Fruit fly (Drosophila melanogaster) whole organism, embryonic: ENCODE data around the gene CG10086.
A peak's percentile ranks its signal among the peaks of the same experiment; 100 is the strongest.

ENCODE experiments used
- Antp ChIP-seq: fragments of 200-800 bp; sonication (Bioruptor generic); optimal IDR thresholded peaks from 3 replicates; lab custom pipeline; 2016; ENCODE audit warnings: missing biosample characterization, missing genetic modification characterization
- CG12155 ChIP-seq: fragments of 200-800 bp; sonication (Bioruptor generic); optimal IDR thresholded peaks from 3 replicates; lab custom pipeline; 2016; ENCODE audit warnings: missing biosample characterization, missing genetic modification characterization
- CG12391 ChIP-seq: fragments of 200-800 bp; sonication (Bioruptor generic); optimal IDR thresholded peaks from 3 replicates; lab custom pipeline; 2018; ENCODE audit warnings: missing biosample characterization, mild to moderate bottlenecking, missing genetic modification characterization, moderate library complexity
- CG13424 ChIP-seq: fragments of 200-800 bp; sonication (Bioruptor generic); optimal IDR thresholded peaks from 2 replicates; lab custom pipeline; 2019; ENCODE audit warnings: missing biosample characterization, mild to moderate bottlenecking, missing genetic modification characterization, moderate library complexity
- CG14965 ChIP-seq: fragments of 200-800 bp; sonication (Bioruptor generic); optimal IDR thresholded peaks from 2 replicates; lab custom pipeline; 2016; ENCODE audit warnings: missing biosample characterization, missing genetic modification characterization, borderline replicate concordance
- CG17385 ChIP-seq: fragments of 200-800 bp; sonication (Bioruptor generic); optimal IDR thresholded peaks from 3 replicates; lab custom pipeline; 2018; ENCODE audit warnings: missing biosample characterization, mild to moderate bottlenecking, missing genetic modification characterization
- CG18262 ChIP-seq: fragments of 200-800 bp; optimal IDR thresholded peaks from 3 replicates; lab custom pipeline; 2019; ENCODE audit warnings: missing biosample characterization, mild to moderate bottlenecking, missing genetic modification characterization, moderate library complexity
- CG34422 ChIP-seq: fragments of 200-800 bp; sonication (Bioruptor generic); IDR thresholded peaks from 3 replicates; pipeline ENCODE4 v1.3.6; 2022; ENCODE audit warnings: missing biosample characterization, missing genetic modification characterization
- CG4424 ChIP-seq: fragments of 200-800 bp; sonication (Bioruptor generic); optimal IDR thresholded peaks from 3 replicates; lab custom pipeline; 2016; ENCODE audit warnings: missing biosample characterization, missing genetic modification characterization
- CG4730 ChIP-seq: fragments of 200-800 bp; sonication (Bioruptor generic); IDR thresholded peaks from 2 replicates; pipeline ENCODE4 v1.3.6; 2022; ENCODE audit warnings: missing biosample characterization, missing genetic modification characterization
- CG5245 ChIP-seq: fragments of 200-800 bp; sonication (Bioruptor generic); optimal IDR thresholded peaks from 3 replicates; lab custom pipeline; 2016; ENCODE audit warnings: missing biosample characterization, missing genetic modification characterization
- CG6683 ChIP-seq: fragments of 200-800 bp; sonication (Bioruptor generic); optimal IDR thresholded peaks from 2 replicates; lab custom pipeline; 2017; ENCODE audit warnings: missing biosample characterization, mild to moderate bottlenecking, missing genetic modification characterization, missing genetic modification reagents
- CG6854 ChIP-seq: fragments of 200-800 bp; sonication (Bioruptor generic); optimal IDR thresholded peaks from 3 replicates; lab custom pipeline; 2017; ENCODE audit warnings: missing biosample characterization, mild to moderate bottlenecking, missing genetic modification characterization
- CG7372 ChIP-seq: fragments of 200-800 bp; sonication (Bioruptor generic); IDR thresholded peaks from 2 replicates; pipeline ENCODE4 v1.3.6; 2022; ENCODE audit warnings: missing biosample characterization, missing genetic modification characterization
- CG7928 ChIP-seq: fragments of 200-800 bp; sonication (Bioruptor generic); optimal IDR thresholded peaks from 2 replicates; lab custom pipeline; 2017; ENCODE audit warnings: missing biosample characterization, mild to moderate bottlenecking, missing genetic modification characterization
- CG8290 ChIP-seq, 3 experiments: fragments of 200-800 bp; sonication (Bioruptor generic); optimal IDR thresholded peaks; 2 replicates each; lab custom pipeline; 2016 to 2019; ENCODE audit warnings: missing biosample characterization in 3 of 3, missing genetic modification characterization in 3 of 3, mild to moderate bottlenecking in 2 of 3, moderate library complexity in 1 of 3
- CG8388 ChIP-seq: fragments of 200-800 bp; sonication (Bioruptor generic); optimal IDR thresholded peaks from 2 replicates; lab custom pipeline; 2019; ENCODE audit warnings: missing biosample characterization, mild to moderate bottlenecking, missing genetic modification characterization, moderate library complexity
- CG9876 ChIP-seq: fragments of 200-800 bp; sonication (Bioruptor generic); optimal IDR thresholded peaks from 2 replicates; lab custom pipeline; 2016; ENCODE audit warnings: missing biosample characterization, missing genetic modification characterization
- Deaf1 ChIP-seq: fragments of 200-800 bp; optimal IDR thresholded peaks from 3 replicates; lab custom pipeline; 2019; ENCODE audit warnings: missing biosample characterization, mild to moderate bottlenecking, missing genetic modification characterization, moderate library complexity
- HmgD ChIP-seq: fragments of 200-800 bp; sonication (Bioruptor generic); optimal IDR thresholded peaks from 3 replicates; lab custom pipeline; 2016; ENCODE audit warnings: missing biosample characterization, missing genetic modification characterization
- Med ChIP-seq: fragments of 200-800 bp; sonication (Bioruptor generic); peaks from one replicate; lab custom pipeline; 2016; ENCODE audit warnings: missing biosample characterization, missing genetic modification characterization, mild to moderate bottlenecking, inconsistent platforms, moderate library complexity
- NFAT ChIP-seq: fragments of 200-800 bp; sonication (Bioruptor generic); IDR thresholded peaks from 2 replicates; pipeline ENCODE4 v1.3.6; 2022; ENCODE audit warnings: missing biosample characterization, missing genetic modification characterization
- Neu2 ChIP-seq: fragments of 200-800 bp; sonication (Bioruptor generic); optimal IDR thresholded peaks from 3 replicates; lab custom pipeline; 2016; ENCODE audit warnings: missing biosample characterization, missing genetic modification characterization, borderline replicate concordance
- Ptx1 ChIP-seq: fragments of 200-800 bp; sonication (Bioruptor generic); IDR thresholded peaks from 2 replicates; pipeline ENCODE4 v1.3.6; 2022; ENCODE audit warnings: missing biosample characterization, missing genetic modification characterization
- Sry-β ChIP-seq: fragments of 200-800 bp; sonication (Bioruptor generic); optimal IDR thresholded peaks from 2 replicates; lab custom pipeline; 2018; ENCODE audit warnings: missing biosample characterization, mild to moderate bottlenecking, missing genetic modification characterization, moderate library complexity
- TFAM ChIP-seq: fragments of 200-800 bp; sonication (Bioruptor generic); optimal IDR thresholded peaks from 2 replicates; lab custom pipeline; 2017; ENCODE audit warnings: missing biosample characterization, missing genetic modification characterization, inconsistent platforms
- Trl ChIP-seq, 3 experiments: fragments of >200 bp in 2 of 3; fragments of 200-800 bp in 1 of 3; sonication (Bioruptor generic) in 1 of 3; optimal IDR thresholded peaks; 2 replicates in 1 of 3; 3 replicates in 2 of 3; lab custom pipeline; 2016 to 2017; ENCODE audit warnings: missing biosample characterization in 1 of 3, missing genetic modification characterization in 1 of 3
- aop ChIP-seq: fragments of 200-800 bp; sonication (Bioruptor generic); IDR thresholded peaks from 2 replicates; pipeline ENCODE4 v1.3.6; 2022; ENCODE audit warnings: missing biosample characterization, missing genetic modification characterization
- cato ChIP-seq: fragments of 200-800 bp; sonication (Bioruptor generic); optimal IDR thresholded peaks from 2 replicates; lab custom pipeline; 2016; ENCODE audit warnings: missing biosample characterization, missing genetic modification characterization, borderline replicate concordance
- chinmo ChIP-seq: fragments of 200-800 bp; sonication (Bioruptor generic); IDR thresholded peaks from 4 replicates; pipeline ENCODE4 v1.3.6; 2022; ENCODE audit warnings: missing biosample characterization, missing genetic modification characterization; ENCODE audit not compliant: partially characterized antibody
- corto ChIP-seq: fragments of 200-800 bp; sonication (Bioruptor generic); optimal IDR thresholded peaks from 2 replicates; lab custom pipeline; 2016; ENCODE audit warnings: missing biosample characterization, mild to moderate bottlenecking, missing genetic modification characterization, moderate library complexity
- crp ChIP-seq, 2 experiments: fragments of 200-800 bp; sonication (Bioruptor generic); optimal IDR thresholded peaks; 2 replicates in 1 of 2; 3 replicates in 1 of 2; lab custom pipeline; 2017; ENCODE audit warnings: missing biosample characterization in 2 of 2, missing genetic modification characterization in 2 of 2, mild to moderate bottlenecking in 1 of 2, moderate library complexity in 1 of 2
- eve ChIP-seq, 2 experiments: fragments of >200 bp; optimal IDR thresholded peaks; 2 replicates each; lab custom pipeline; 2017; ENCODE audit warnings: missing biosample characterization in 2 of 2, missing genetic modification characterization in 2 of 2
- ftz-f1 ChIP-seq: fragments of 200-800 bp; sonication (Bioruptor generic); optimal IDR thresholded peaks from 2 replicates; lab custom pipeline; 2016; ENCODE audit warnings: missing biosample characterization, missing genetic modification characterization
- grn ChIP-seq: fragments of 200-800 bp; sonication (Bioruptor generic); optimal IDR thresholded peaks from 3 replicates; lab custom pipeline; 2017; ENCODE audit warnings: missing biosample characterization, missing genetic modification characterization
- h ChIP-seq: fragments of >200 bp; optimal IDR thresholded peaks from 2 replicates; lab custom pipeline; 2017
- lab ChIP-seq: fragments of 200-800 bp; sonication (Bioruptor generic); optimal IDR thresholded peaks from 3 replicates; lab custom pipeline; 2017; ENCODE audit warnings: missing biosample characterization, missing genetic modification characterization, mild to moderate bottlenecking, moderate library complexity, missing genetic modification reagents
- mirr ChIP-seq: fragments of 200-800 bp; sonication (Bioruptor generic); optimal IDR thresholded peaks from 3 replicates; lab custom pipeline; 2018; ENCODE audit warnings: missing biosample characterization, mild to moderate bottlenecking, missing genetic modification characterization
- org-1 ChIP-seq: fragments of 200-800 bp; sonication (Bioruptor generic); optimal IDR thresholded peaks from 2 replicates; lab custom pipeline; 2017; ENCODE audit warnings: missing biosample characterization, missing genetic modification characterization
- prd ChIP-seq, 3 experiments: fragments of >200 bp in 2 of 3; fragments of 200-800 bp in 1 of 3; sonication (Bioruptor generic) in 1 of 3; optimal IDR thresholded peaks in 2 of 3; IDR thresholded peaks in 1 of 3; 2 replicates in 2 of 3; 3 replicates in 1 of 3; pipeline versions ENCODE4 v1.3.6 to Lab custom; 2017 to 2022; ENCODE audit warnings: missing biosample characterization in 1 of 3, missing genetic modification characterization in 1 of 3
- psq ChIP-seq: fragments of 200-800 bp; sonication (Bioruptor generic); optimal IDR thresholded peaks from 2 replicates; lab custom pipeline; 2017; ENCODE audit warnings: missing biosample characterization, missing genetic modification characterization
- salm ChIP-seq: fragments of 200-800 bp; sonication (Bioruptor generic); optimal IDR thresholded peaks from 2 replicates; lab custom pipeline; 2018; ENCODE audit warnings: missing biosample characterization, mild to moderate bottlenecking, missing genetic modification characterization
- sc ChIP-seq, 3 experiments: fragments of >200 bp in 2 of 3; fragments of 200-800 bp in 1 of 3; sonication (Bioruptor generic) in 1 of 3; optimal IDR thresholded peaks; 2 replicates in 2 of 3; 3 replicates in 1 of 3; lab custom pipeline; 2017; ENCODE audit warnings: mild to moderate bottlenecking in 1 of 3, missing biosample characterization in 1 of 3, missing genetic modification characterization in 1 of 3, missing genetic modification reagents in 1 of 3
- sd ChIP-seq: fragments of 200-800 bp; sonication (Bioruptor generic); optimal IDR thresholded peaks from 3 replicates; lab custom pipeline; 2018; ENCODE audit warnings: missing biosample characterization, mild to moderate bottlenecking, missing genetic modification characterization, moderate library complexity
- toy ChIP-seq: fragments of 200-800 bp; sonication (Bioruptor generic); IDR thresholded peaks from 2 replicates; pipeline ENCODE4 v1.3.6; 2022; ENCODE audit warnings: missing biosample characterization, missing genetic modification characterization
- trh ChIP-seq: fragments of 200-800 bp; sonication (Bioruptor generic); optimal IDR thresholded peaks from 2 replicates; lab custom pipeline; 2016; ENCODE audit warnings: missing biosample characterization, missing genetic modification characterization
- vfl ChIP-seq: fragments of 200-800 bp; sonication (Bioruptor generic); optimal IDR thresholded peaks from 2 replicates; lab custom pipeline; 2016; ENCODE audit warnings: missing biosample characterization, missing genetic modification characterization
- vnd ChIP-seq: fragments of 200-800 bp; sonication (Bioruptor generic); IDR thresholded peaks from 3 replicates; pipeline ENCODE4 v1.3.6; 2022; ENCODE audit warnings: missing biosample characterization, missing genetic modification characterization; ENCODE audit not compliant: partially characterized antibody

Gene CG10086

dm6 chr3R:7787899-7788298, 2.5 kb upstream of the CG10086 start, which contains the start of gene CG18748 (continued):
- TF ChIP-seq CG7928 (GFP tag; lab: Kevin White, UChicago) (no peak), aop (GFP tag; lab: Robert Waterston, UW) (no peak), sc (optimal IDR thresholded peaks at IDR 0.05; lab: Kevin White, UChicago) (no peak), sc (GFP tag; optimal IDR thresholded peaks at IDR 0.05; lab: Kevin White, UChicago) (no peak), CG14965 (no peak), grn (GFP tag; lab: Kevin White, UChicago) (peak; percentile 24), CG18262 (tag; lab: Kevin White, UChicago) (no peak), crp (GFP tag; optimal IDR thresholded peaks at IDR 0.05; lab: Kevin White, UChicago) (peak in 1 of 2 experiments; percentile 12), CG6683 (GFP tag; lab: Kevin White, UChicago) (no peak), CG12391 (no peak), ftz-f1 (no peak), CG9876 (GFP tag; lab: Kevin White, UChicago) (no peak), cato (GFP tag; lab: Kevin White, UChicago) (no peak)

dm6 chr3R:7790087-7790486, 346 bp upstream of the CG10086 start, which contains the start of gene CG18746:
CG18746 (minus strand) TSS chr3R:7790187.
- TF ChIP-seq sd (tag; lab: Kevin White, UChicago) (peak; percentile 36), chinmo (GFP tag; lab: Robert Waterston, UW) (no peak), corto (no peak), lab (GFP tag; lab: Kevin White, UChicago) (peak; percentile 9), TFAM (GFP tag; lab: Kevin White, UChicago) (no peak), toy (no peak), eve (GFP tag; optimal IDR thresholded peaks at IDR 0.05; lab: Kevin White, UChicago) (peak in 1 of 2 experiments; percentile 8), prd (optimal IDR thresholded peaks at IDR 0.05; lab: Kevin White, UChicago) (no peak), prd (GFP tag; IDR thresholded peaks at IDR 0.05; lab: Robert Waterston, UW) (no peak), CG13424 (tag; lab: Kevin White, UChicago) (no peak), vfl (GFP tag; lab: Kevin White, UChicago) (no peak), CG8290 (GFP tag; optimal IDR thresholded peaks at IDR 0.05; lab: Kevin White, UChicago) (no peak), CG8290 (tag; optimal IDR thresholded peaks at IDR 0.05; lab: Kevin White, UChicago) (no peak), mirr (GFP tag; lab: Kevin White, UChicago) (peak; percentile 7), CG4730 (GFP tag; lab: Robert Waterston, UW) (no peak), CG6854 (GFP tag; lab: Kevin White, UChicago) (no peak), Sry-β (no peak), ftz-f1 (no peak), h (lab: Kevin White, UChicago) (no peak), CG34422 (GFP tag; lab: Robert Waterston, UW) (no peak), CG8388 (GFP tag; lab: Kevin White, UChicago) (no peak), org-1 (GFP tag; lab: Kevin White, UChicago) (no peak), vnd (no peak), CG7372 (no peak), crp (GFP tag; optimal IDR thresholded peaks at IDR 0.05; lab: Kevin White, UChicago) (no peak), Med (GFP tag; lab: Kevin White, UChicago) (no peak), CG5245 (GFP tag; lab: Kevin White, UChicago) (no peak)

- TF ChIP-seq psq (GFP tag; lab: Kevin White, UChicago), result no peak
- TF ChIP-seq Neu2 (GFP tag; lab: Kevin White, UChicago), result no peak
- no peak for TF ChIP-seq Ptx1
- TF ChIP-seq NFAT (GFP tag; lab: Robert Waterston, UW), result no peak
- TF ChIP-seq CG12155 (GFP tag; lab: Kevin White, UChicago), result no peak
- TF ChIP-seq trh (GFP tag; lab: Kevin White, UChicago), result no peak
- TF ChIP-seq CG17385 (GFP tag; lab: Kevin White, UChicago), result no peak
- TF ChIP-seq vfl (GFP tag; lab: Kevin White, UChicago), result no peak
- TF ChIP-seq Trl (optimal IDR thresholded peaks at IDR 0.05; lab: Kevin White, UChicago), result peak; percentile 71 to 89
- TF ChIP-seq Trl (GFP tag; optimal IDR thresholded peaks at IDR 0.05; lab: Kevin White, UChicago), result no peak
- TF ChIP-seq CG4424 (GFP tag; lab: Kevin White, UChicago), result no peak
- TF ChIP-seq salm, result no peak
- peak; percentile 34 for TF ChIP-seq Deaf1 (tag; lab: Kevin White, UChicago)
- no peak for TF ChIP-seq Antp (GFP tag; lab: Kevin White, UChicago)
- TF ChIP-seq HmgD (GFP tag; lab: Kevin White, UChicago), result no peak
Observed at dm6 chr3R:7793855-7794254, 3.4 kb downstream of the CG10086 start, which contains the start of gene CG2641. CG2641 (plus strand) TSS chr3R:7794069.
